Fruit fly (Drosophila melanogaster) whole organism, embryonic: Measurements from ENCODE around the gene CG7579.

Source experiments
- Abd-B ChIP-seq: fragments of 200-800 bp; sonication (Bioruptor generic); optimal IDR thresholded peaks from 2 replicates; lab custom pipeline; 2018; ENCODE audit warnings: missing biosample characterization, mild to moderate bottlenecking, missing genetic modification characterization, moderate library complexity
- B-H1 ChIP-seq: fragments of 200-800 bp; sonication (Bioruptor generic); IDR thresholded peaks from 3 replicates; pipeline ENCODE4 v1.3.6; 2022; ENCODE audit warnings: missing biosample characterization, missing genetic modification characterization
- Bgb ChIP-seq: fragments of 200-800 bp; sonication (Bioruptor generic); IDR thresholded peaks from 2 replicates; pipeline ENCODE4 v1.3.6; 2022; ENCODE audit warnings: missing biosample characterization, missing genetic modification characterization; ENCODE audit not compliant: partially characterized antibody
- CG1024 ChIP-seq: fragments of 200-800 bp; sonication (Bioruptor generic); IDR thresholded peaks from 2 replicates; pipeline ENCODE4 v1.3.6; 2022; ENCODE audit warnings: missing biosample characterization, missing genetic modification characterization
- CG11696 ChIP-seq: fragments of 200-800 bp; sonication (Bioruptor generic); IDR thresholded peaks from 2 replicates; pipeline ENCODE4 v1.3.6; 2022; ENCODE audit warnings: missing biosample characterization, missing genetic modification characterization
- CG12071 ChIP-seq: fragments of 200-800 bp; sonication (Bioruptor generic); optimal IDR thresholded peaks from 3 replicates; lab custom pipeline; 2018; ENCODE audit warnings: missing biosample characterization, mild to moderate bottlenecking, missing genetic modification characterization
- CG12219 ChIP-seq: fragments of 200-800 bp; sonication (Bioruptor generic); optimal IDR thresholded peaks from 3 replicates; lab custom pipeline; 2018; ENCODE audit warnings: missing biosample characterization, mild to moderate bottlenecking, missing genetic modification characterization
- CG1233 ChIP-seq: fragments of 200-800 bp; sonication (Bioruptor generic); optimal IDR thresholded peaks from 4 replicates; lab custom pipeline; 2018; ENCODE audit warnings: missing biosample characterization, mild to moderate bottlenecking, missing genetic modification characterization
- CG12744 ChIP-seq: fragments of 200-800 bp; sonication (Bioruptor generic); optimal IDR thresholded peaks from 2 replicates; lab custom pipeline; 2016; ENCODE audit warnings: missing biosample characterization, missing genetic modification characterization
- CG12942 ChIP-seq: fragments of 200-800 bp; sonication (Bioruptor generic); optimal IDR thresholded peaks from 3 replicates; lab custom pipeline; 2016; ENCODE audit warnings: missing biosample characterization, missing genetic modification characterization
- CG13123 ChIP-seq: fragments of 200-800 bp; sonication (Bioruptor generic); optimal IDR thresholded peaks from 2 replicates; lab custom pipeline; 2016; ENCODE audit warnings: missing biosample characterization, missing genetic modification characterization
- CG15011 ChIP-seq: fragments of 200-800 bp; sonication (Bioruptor generic); optimal IDR thresholded peaks from 3 replicates; lab custom pipeline; 2018; ENCODE audit warnings: missing biosample characterization, mild to moderate bottlenecking, missing genetic modification characterization
- CG15073 ChIP-seq: fragments of 200-800 bp; sonication (Bioruptor generic); optimal IDR thresholded peaks from 2 replicates; lab custom pipeline; 2016; ENCODE audit warnings: missing biosample characterization, missing genetic modification characterization
- CG17568 ChIP-seq: fragments of 200-800 bp; sonication (Bioruptor generic); optimal IDR thresholded peaks from 2 replicates; lab custom pipeline; 2018; ENCODE audit warnings: missing biosample characterization, mild to moderate bottlenecking, missing genetic modification characterization, moderate library complexity
- CG2199 ChIP-seq: fragments of 200-800 bp; sonication (Bioruptor generic); IDR thresholded peaks from 3 replicates; pipeline ENCODE4 v1.3.6; 2022; ENCODE audit warnings: missing biosample characterization, missing genetic modification characterization
- CG3065 ChIP-seq: fragments of 200-800 bp; sonication (Bioruptor generic); optimal IDR thresholded peaks from 2 replicates; lab custom pipeline; 2016; ENCODE audit warnings: missing biosample characterization, missing genetic modification characterization
- CG31224 ChIP-seq: fragments of 200-800 bp; sonication (Bioruptor generic); IDR thresholded peaks from 2 replicates; pipeline ENCODE4 v1.3.6; 2022; ENCODE audit warnings: missing biosample characterization, missing genetic modification characterization
- CG4424 ChIP-seq: fragments of 200-800 bp; sonication (Bioruptor generic); optimal IDR thresholded peaks from 3 replicates; lab custom pipeline; 2016; ENCODE audit warnings: missing biosample characterization, missing genetic modification characterization
- CG4707 ChIP-seq: fragments of 200-800 bp; sonication (Bioruptor generic); optimal IDR thresholded peaks from 2 replicates; lab custom pipeline; 2018; ENCODE audit warnings: missing biosample characterization, mild to moderate bottlenecking, missing genetic modification characterization, moderate library complexity
- CG4854 ChIP-seq: fragments of 200-800 bp; sonication (Bioruptor generic); optimal IDR thresholded peaks from 2 replicates; lab custom pipeline; 2016; ENCODE audit warnings: missing biosample characterization, missing genetic modification characterization, inconsistent platforms
- CG6689 ChIP-seq: fragments of 200-800 bp; sonication (Bioruptor generic); IDR thresholded peaks from 2 replicates; pipeline ENCODE4 v1.3.6; 2022; ENCODE audit warnings: missing biosample characterization, missing genetic modification characterization
- CG8359 ChIP-seq: fragments of 200-800 bp; sonication (Bioruptor generic); optimal IDR thresholded peaks from 2 replicates; lab custom pipeline; 2017; ENCODE audit warnings: missing biosample characterization, mild to moderate bottlenecking, missing genetic modification characterization, borderline replicate concordance
- CG8924 ChIP-seq: fragments of 200-800 bp; optimal IDR thresholded peaks from 3 replicates; lab custom pipeline; 2019; ENCODE audit warnings: missing biosample characterization, mild to moderate bottlenecking, missing genetic modification characterization, moderate library complexity
- CG9437 ChIP-seq: fragments of 200-800 bp; sonication (Bioruptor generic); optimal IDR thresholded peaks from 2 replicates; lab custom pipeline; 2018; ENCODE audit warnings: missing biosample characterization, mild to moderate bottlenecking, missing genetic modification characterization
- CrebB ChIP-seq: fragments of 200-800 bp; sonication (Bioruptor generic); optimal IDR thresholded peaks from 3 replicates; lab custom pipeline; 2018; ENCODE audit warnings: missing biosample characterization, mild to moderate bottlenecking, missing genetic modification characterization
- D19B ChIP-seq: fragments of 200-800 bp; sonication (Bioruptor generic); optimal IDR thresholded peaks from 2 replicates; lab custom pipeline; 2017; ENCODE audit warnings: missing biosample characterization, mild to moderate bottlenecking, missing genetic modification characterization
- Elba2 ChIP-seq: fragments of 200-800 bp; sonication (Bioruptor generic); optimal IDR thresholded peaks from 3 replicates; lab custom pipeline; 2016; ENCODE audit warnings: missing biosample characterization, missing genetic modification characterization
- Fer2 ChIP-seq: fragments of 200-800 bp; sonication (Bioruptor generic); optimal IDR thresholded peaks from 2 replicates; lab custom pipeline; 2018; ENCODE audit warnings: missing biosample characterization, mild to moderate bottlenecking, missing genetic modification characterization, moderate library complexity
- Hr3 ChIP-seq: fragments of 200-800 bp; sonication (Bioruptor generic); optimal IDR thresholded peaks from 3 replicates; lab custom pipeline; 2016; ENCODE audit warnings: missing biosample characterization, missing genetic modification characterization
- Hr39 ChIP-seq: fragments of >200 bp; optimal IDR thresholded peaks from 2 replicates; lab custom pipeline; 2017
- PHDP ChIP-seq: fragments of 200-800 bp; sonication (Bioruptor generic); optimal IDR thresholded peaks from 3 replicates; lab custom pipeline; 2018; ENCODE audit warnings: missing biosample characterization, mild to moderate bottlenecking, missing genetic modification characterization, moderate library complexity
- Usf ChIP-seq: fragments of 200-800 bp; sonication (Bioruptor generic); optimal IDR thresholded peaks from 2 replicates; lab custom pipeline; 2017; ENCODE audit warnings: missing genotype, missing biosample characterization, missing genetic modification characterization
- Xbp1 ChIP-seq: fragments of 200-800 bp; sonication (Bioruptor generic); optimal IDR thresholded peaks from 3 replicates; lab custom pipeline; 2016; ENCODE audit warnings: missing biosample characterization, mild to moderate bottlenecking, missing genetic modification characterization
- YL-1 ChIP-seq: fragments of 200-800 bp; sonication (Bioruptor generic); optimal IDR thresholded peaks from 3 replicates; lab custom pipeline; 2017; ENCODE audit warnings: missing biosample characterization, mild to moderate bottlenecking, missing genetic modification characterization
- abd-A ChIP-seq: fragments of 200-800 bp; sonication (Bioruptor generic); optimal IDR thresholded peaks from 3 replicates; lab custom pipeline; 2019; ENCODE audit warnings: missing biosample characterization, mild to moderate bottlenecking, missing genetic modification characterization, moderate library complexity
- ash1 ChIP-seq: fragments of 200-800 bp; sonication (Bioruptor generic); optimal IDR thresholded peaks from 2 replicates; lab custom pipeline; 2018; ENCODE audit warnings: missing biosample characterization, mild to moderate bottlenecking, missing genetic modification characterization
- az2 ChIP-seq: fragments of 200-800 bp; sonication (Bioruptor generic); optimal IDR thresholded peaks from 3 replicates; lab custom pipeline; 2016; ENCODE audit warnings: missing biosample characterization, missing genetic modification characterization
- chn ChIP-seq: fragments of 200-800 bp; sonication (Bioruptor generic); optimal IDR thresholded peaks from 2 replicates; lab custom pipeline; 2016; ENCODE audit warnings: missing biosample characterization, missing genetic modification characterization
- dan ChIP-seq: fragments of 200-800 bp; sonication (Bioruptor generic); IDR thresholded peaks from 2 replicates; pipeline ENCODE4 v1.3.6; 2022; ENCODE audit warnings: missing biosample characterization, missing genetic modification characterization
- dimm ChIP-seq: fragments of 200-800 bp; sonication (Bioruptor generic); IDR thresholded peaks from 2 replicates; pipeline ENCODE4 v1.3.6; 2022; ENCODE audit warnings: missing biosample characterization, missing genetic modification characterization
- dysf ChIP-seq: fragments of 200-800 bp; sonication (Bioruptor generic); IDR thresholded peaks from 3 replicates; pipeline ENCODE4 v1.3.6; 2022; ENCODE audit warnings: missing biosample characterization, missing genetic modification characterization
- esg ChIP-seq: fragments of 200-800 bp; sonication (Bioruptor generic); conservative IDR thresholded peaks from 2 replicates; pipeline ENCODE4 v1.3.6; 2022; ENCODE audit warnings: missing biosample characterization, missing genetic modification characterization
- eyg ChIP-seq: fragments of 200-800 bp; sonication (Bioruptor generic); optimal IDR thresholded peaks from 3 replicates; lab custom pipeline; 2016; ENCODE audit warnings: missing biosample characterization, missing genetic modification characterization
- gem ChIP-seq: fragments of 200-800 bp; sonication (Bioruptor generic); optimal IDR thresholded peaks from 2 replicates; lab custom pipeline; 2019; ENCODE audit warnings: missing biosample characterization, mild to moderate bottlenecking, missing genetic modification characterization, moderate library complexity
- ham ChIP-seq: fragments of 200-800 bp; sonication (Bioruptor generic); IDR thresholded peaks from 2 replicates; pipeline ENCODE4 v1.3.6; 2022; ENCODE audit warnings: missing biosample characterization, missing genetic modification characterization
- oc ChIP-seq: fragments of 200-800 bp; sonication (Bioruptor generic); optimal IDR thresholded peaks from 2 replicates; lab custom pipeline; 2018; ENCODE audit warnings: missing biosample characterization, mild to moderate bottlenecking, missing genetic modification characterization, moderate library complexity
- peb ChIP-seq: fragments of 200-800 bp; sonication (Bioruptor generic); IDR thresholded peaks from 2 replicates; pipeline ENCODE4 v1.3.6; 2022; ENCODE audit warnings: missing biosample characterization, missing genetic modification characterization
- pfk ChIP-seq: fragments of 200-800 bp; sonication (Bioruptor generic); optimal IDR thresholded peaks from 2 replicates; lab custom pipeline; 2018; ENCODE audit warnings: missing biosample characterization, mild to moderate bottlenecking, missing genetic modification characterization, moderate library complexity
- pzg ChIP-seq: fragments of 200-800 bp; sonication (Bioruptor generic); optimal IDR thresholded peaks from 3 replicates; lab custom pipeline; 2018; ENCODE audit warnings: missing biosample characterization, mild to moderate bottlenecking, missing genetic modification characterization, moderate library complexity
- so ChIP-seq: fragments of 200-800 bp; sonication (Bioruptor generic); IDR thresholded peaks from 3 replicates; pipeline ENCODE4 v1.3.6; 2022; ENCODE audit warnings: missing biosample characterization, missing genetic modification characterization
- tap ChIP-seq: fragments of 200-800 bp; optimal IDR thresholded peaks from 3 replicates; lab custom pipeline; 2019; ENCODE audit warnings: missing biosample characterization, mild to moderate bottlenecking, missing genetic modification characterization, moderate library complexity
- twi ChIP-seq: fragments of 200-800 bp; optimal IDR thresholded peaks from 2 replicates; lab custom pipeline; 2019; ENCODE audit warnings: missing biosample characterization, mild to moderate bottlenecking, missing genetic modification characterization, moderate library complexity

Gene CG7579

DNA sequence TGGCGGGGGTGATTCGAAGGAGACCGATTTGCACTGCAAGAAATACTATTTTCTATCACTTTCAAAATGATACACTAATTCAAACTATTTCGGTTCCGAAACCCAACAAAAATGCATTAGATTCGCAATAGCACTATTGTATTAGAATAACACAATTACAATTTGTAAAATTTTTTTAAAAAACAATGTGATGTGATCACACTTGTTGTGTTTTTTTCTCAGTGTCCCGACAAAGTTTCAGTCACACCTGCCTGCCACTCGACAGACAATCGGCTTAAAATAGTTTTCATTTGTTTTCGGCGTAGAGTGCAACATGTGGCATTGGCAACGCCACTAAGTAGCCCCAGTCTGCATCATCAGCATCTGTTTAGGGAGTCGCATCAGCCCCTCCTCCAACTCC, 8.1 kb downstream of the CG7579 start (continued):
- no peak for TF ChIP-seq Fer2 (tag; lab: Kevin White, UChicago)
- TF ChIP-seq YL-1 (GFP tag; lab: Kevin White, UChicago): no peak
- TF ChIP-seq dimm (GFP tag; lab: Robert Waterston, UW): 0 out of 2 replicates have a peak, but pooled peaks have one; percentile 16
- no peak for TF ChIP-seq Bgb (GFP tag; lab: Robert Waterston, UW)
- peak; percentile 52 for TF ChIP-seq CG12942 (GFP tag; lab: Kevin White, UChicago)
- peak; percentile 7 for TF ChIP-seq CG9437 (GFP tag; lab: Kevin White, UChicago)
- peak; percentile 28; the same call in 1 of the 3 replicates for TF ChIP-seq dysf (GFP tag; lab: Robert Waterston, UW)
- TF ChIP-seq CG17568 (GFP tag; lab: Kevin White, UChicago): peak; percentile 38
- peak; percentile 78 for TF ChIP-seq az2 (GFP tag; lab: Kevin White, UChicago)
- TF ChIP-seq CG12219: peak; percentile 55
- TF ChIP-seq CG4707: no peak
- peak; percentile 73 for TF ChIP-seq CG6689 (GFP tag; lab: Robert Waterston, UW)
- TF ChIP-seq ham (GFP tag; lab: Robert Waterston, UW): no peak
- TF ChIP-seq D19B (GFP tag; lab: Kevin White, UChicago): no peak
- TF ChIP-seq CG4854 (GFP tag; lab: Kevin White, UChicago): peak; percentile 38
- TF ChIP-seq CG2199 (GFP tag; lab: Robert Waterston, UW): no peak
- peak; percentile 59 for TF ChIP-seq CG8359 (GFP tag; lab: Kevin White, UChicago)
- TF ChIP-seq PHDP: peak; percentile 55
- peak; percentile 67 for TF ChIP-seq CG8924
- peak; percentile 42 for TF ChIP-seq CG1024 (GFP tag; lab: Robert Waterston, UW)
- TF ChIP-seq Hr3 (GFP tag; lab: Kevin White, UChicago): peak; percentile 60
- peak; percentile 38 for TF ChIP-seq CG11696 (GFP tag; lab: Robert Waterston, UW)
- peak; percentile 54; the same call in 1 of the 2 replicates for TF ChIP-seq dan (GFP tag; lab: Robert Waterston, UW)
- TF ChIP-seq B-H1 (GFP tag; lab: Robert Waterston, UW): no peak
- TF ChIP-seq CG13123: peak; percentile 17
- peak; percentile 68 for TF ChIP-seq oc
- no peak for TF ChIP-seq abd-A
- TF ChIP-seq CG4424 (GFP tag; lab: Kevin White, UChicago): peak; percentile 86
- peak; percentile 91 for TF ChIP-seq twi (tag; lab: Kevin White, UChicago)
- TF ChIP-seq tap: peak; percentile 39
- peak; percentile 3 for TF ChIP-seq CG12744 (GFP tag; lab: Kevin White, UChicago)
- TF ChIP-seq Abd-B: peak; percentile 54
- TF ChIP-seq gem (tag; lab: Kevin White, UChicago): peak; percentile 87
- peak; percentile 9 for TF ChIP-seq Elba2 (GFP tag; lab: Kevin White, UChicago)
- TF ChIP-seq CG12071 (GFP tag; lab: Kevin White, UChicago): no peak
- no peak for TF ChIP-seq CrebB (tag; lab: Kevin White, UChicago)
- peak; percentile 62; the same call in 1 of the 3 replicates for TF ChIP-seq so
- TF ChIP-seq Xbp1: peak; percentile 62
- TF ChIP-seq esg (GFP tag; lab: Robert Waterston, UW): peak; percentile 28; the same call in 1 of the 2 replicates
- TF ChIP-seq CG3065 (GFP tag; lab: Kevin White, UChicago): peak; percentile 8
- no peak for TF ChIP-seq ash1 (GFP tag; lab: Kevin White, UChicago)
- TF ChIP-seq CG31224: no peak
- peak; percentile 61 for TF ChIP-seq CG1233 (GFP tag; lab: Kevin White, UChicago)
- TF ChIP-seq eyg (GFP tag; lab: Kevin White, UChicago): no peak
- 0 out of 2 replicates have a peak, but pooled peaks have one; percentile 35 for TF ChIP-seq peb (GFP tag; lab: Robert Waterston, UW)
- peak; percentile 78 for TF ChIP-seq chn
- no peak for TF ChIP-seq pzg (GFP tag; lab: Kevin White, UChicago)
- peak; percentile 62 for TF ChIP-seq Usf
- no peak for TF ChIP-seq CG15011 (GFP tag; lab: Kevin White, UChicago)
- no peak for TF ChIP-seq pfk (GFP tag; lab: Kevin White, UChicago)
- TF ChIP-seq CG15073 (GFP tag; lab: Kevin White, UChicago): peak; percentile 31
- no peak for TF ChIP-seq Hr39 (lab: Kevin White, UChicago)
